Worm (Caenorhabditis elegans): Measurements from ENCODE around the gene K01D12.8.
"Not testable (repeated sequence)": the region's sequence is repeated elsewhere in the genome, so short reads cannot be mapped to it uniquely, and the experiment has no call there.

The K01D12.8 gene

DNA sequence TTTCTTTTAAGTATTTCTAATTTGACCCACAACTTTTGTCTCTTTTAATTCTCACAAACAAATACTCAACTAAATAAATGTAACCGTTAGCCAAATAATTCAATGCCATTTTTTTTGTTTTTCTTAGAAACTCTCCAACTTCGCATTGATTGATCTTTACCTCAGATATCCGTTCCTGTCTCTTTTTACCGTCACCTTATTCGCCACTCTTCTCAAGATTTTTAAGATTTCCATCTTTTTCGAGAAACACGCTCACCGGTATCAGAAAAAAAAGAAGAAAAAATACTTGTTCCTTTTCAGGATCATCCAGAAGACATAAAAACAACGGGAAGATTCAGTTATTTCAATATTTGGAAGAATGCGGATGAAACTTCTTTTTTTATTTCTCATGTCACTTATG is 44.1 kb upstream of the K01D12.8 start, which contains the start of gene F23H12.5:
Gene F23H12.5 (plus strand): TSS at position 301 of the 400 bp plus-strand sequence.
- no peak for TF ChIP-seq unc-39 (tag; optimal IDR thresholded peaks at IDR 0.05)
- TF ChIP-seq elt-2 (tag; optimal IDR thresholded peaks at IDR 0.05), result no peak
- no peak for TF ChIP-seq nhr-77 (tag; optimal IDR thresholded peaks at IDR 0.05)
- no peak for TF ChIP-seq fkh-2 (tag; optimal IDR thresholded peaks at IDR 0.05)
- TF ChIP-seq lin-15B (tag; optimal IDR thresholded peaks at IDR 0.05), result no peak
- TF ChIP-seq pha-4 (tag; optimal IDR thresholded peaks at IDR 0.05), result no peak
- no peak for TF ChIP-seq nhr-23 (tag; optimal IDR thresholded peaks at IDR 0.05)
- TF ChIP-seq pqm-1 (tag; optimal IDR thresholded peaks at IDR 0.05), result no peak
- no peak for TF ChIP-seq nfya-1 (tag; optimal IDR thresholded peaks at IDR 0.05; ENCODE audit: insufficient read depth)
- TF ChIP-seq nhr-12 (tag; optimal IDR thresholded peaks at IDR 0.05), result no peak
- no peak for TF ChIP-seq tbx-2 (tag; optimal IDR thresholded peaks at IDR 0.05)
- TF ChIP-seq ztf-11 (tag; optimal IDR thresholded peaks at IDR 0.05), result no peak
- TF ChIP-seq nhr-25 (tag; optimal IDR thresholded peaks at IDR 0.05), result no peak
- no peak for TF ChIP-seq ama-1 (optimal IDR thresholded peaks at IDR 0.05)
- TF ChIP-seq nhr-76 (tag; optimal IDR thresholded peaks at IDR 0.05), result no peak

DNA sequence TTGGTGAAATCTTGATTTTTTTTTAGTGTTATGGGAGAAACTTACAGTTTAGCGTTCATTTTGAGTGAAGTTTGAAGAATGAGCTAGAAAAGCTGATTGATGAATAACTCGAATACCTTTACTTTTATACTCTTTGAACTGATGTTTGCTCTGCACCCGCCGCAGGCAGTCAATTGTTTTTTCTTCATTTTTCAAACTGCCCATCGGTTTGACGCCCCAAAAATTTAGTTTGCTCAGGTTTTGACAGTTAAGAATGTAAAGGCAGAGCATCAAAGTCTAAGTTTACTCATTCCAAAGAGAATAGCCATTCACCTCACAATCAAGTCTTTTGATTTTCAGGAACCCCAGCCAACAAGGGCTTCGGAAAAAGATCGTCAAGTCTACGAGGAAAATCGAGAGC is 40.8 kb upstream of the K01D12.8 start, which contains the start of gene fipr-1:
Gene fipr-1 (minus strand): TSS at position 101 of the 400 bp plus-strand sequence.
- TF ChIP-seq ZK546.5 (tag; optimal IDR thresholded peaks at IDR 0.05), result no peak
- TF ChIP-seq nfya-1 (tag; optimal IDR thresholded peaks at IDR 0.05; ENCODE audit: insufficient read depth), result no peak
- TF ChIP-seq pha-4 (tag; optimal IDR thresholded peaks at IDR 0.05), result no peak
- TF ChIP-seq pqm-1 (tag; optimal IDR thresholded peaks at IDR 0.05), result no peak

DNA sequence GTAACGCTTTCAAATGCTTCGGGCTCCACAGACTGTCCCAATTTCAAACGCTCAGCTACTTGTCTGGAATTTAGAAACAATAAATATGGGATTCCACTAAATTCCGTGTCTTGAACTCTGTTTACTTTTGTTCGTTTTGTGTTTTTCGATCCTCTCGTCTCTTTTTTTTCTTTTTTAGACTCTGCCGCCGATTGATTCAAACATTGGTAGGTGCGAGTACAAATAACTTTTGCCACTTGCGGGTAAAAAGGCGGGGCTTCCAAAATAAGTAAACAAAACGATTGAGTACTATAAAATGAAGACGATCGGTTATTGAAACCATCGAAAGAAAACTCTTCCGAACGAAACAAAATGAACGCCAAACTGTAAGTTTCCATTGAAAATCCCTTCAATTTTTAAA is 37.4 kb upstream of the K01D12.8 start, which contains the start of gene fipr-2:
Gene fipr-2 (plus strand): TSS at position 245 of the 400 bp plus-strand sequence.
- peak; percentile 81 for TF ChIP-seq pha-4 (tag; optimal IDR thresholded peaks at IDR 0.05)
- no peak for TF ChIP-seq fkh-10 (GFP tag; optimal IDR thresholded peaks at IDR 0.05)
- TF ChIP-seq mml-1 (tag; optimal IDR thresholded peaks at IDR 0.05), result no peak

- TF ChIP-seq zag-1 (tag; optimal IDR thresholded peaks at IDR 0.05) (no peak), skn-1 (tag; optimal IDR thresholded peaks at IDR 0.05) (no peak), sea-2 (GFP tag; optimal IDR thresholded peaks at IDR 0.05) (no peak), nhr-25 (tag; optimal IDR thresholded peaks at IDR 0.05) (no peak), elt-3 (tag; optimal IDR thresholded peaks at IDR 0.05) (no peak), nhr-77 (tag; optimal IDR thresholded peaks at IDR 0.05) (no peak), daf-12 (tag; optimal IDR thresholded peaks at IDR 0.05) (no peak), lin-15B (tag; optimal IDR thresholded peaks at IDR 0.05) (no peak), lsy-12 (tag; optimal IDR thresholded peaks at IDR 0.05) (no peak), nhr-237 (tag; optimal IDR thresholded peaks at IDR 0.05) (no peak), mdl-1 (tag; optimal IDR thresholded peaks at IDR 0.05) (no peak)
These were observed 33.0 kb upstream of the K01D12.8 start, which contains the start of gene gcy-13 for ce11 chrV:12369437-12369836. TSS of gene gcy-13 (minus strand) at chrV:12369537.

DNA sequence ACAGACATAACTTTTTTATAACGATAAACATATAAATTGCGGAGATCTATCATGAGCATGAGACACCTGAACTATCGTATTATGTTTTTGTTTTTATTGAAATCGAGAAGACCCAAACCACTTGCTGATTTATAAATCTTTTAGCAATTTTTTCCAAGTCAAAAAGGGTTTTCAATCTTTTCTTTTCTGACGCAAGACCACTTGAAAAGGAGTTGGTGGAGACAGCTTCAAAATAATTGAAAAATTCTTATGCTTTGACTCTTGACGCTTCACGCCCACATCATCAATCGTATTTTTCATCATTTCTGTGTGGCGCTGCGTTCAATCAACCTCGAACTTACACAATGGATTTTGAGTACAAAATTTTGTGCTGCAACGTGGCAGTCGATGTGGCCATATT is 31.1 kb upstream of the K01D12.8 start, which contains the start of gene F23H12.7:
Gene F23H12.7 (plus strand): TSS at position 301 of the 400 bp plus-strand sequence.
- no peak for TF ChIP-seq elt-3 (tag; optimal IDR thresholded peaks at IDR 0.05)
- TF ChIP-seq fkh-2 (tag; optimal IDR thresholded peaks at IDR 0.05), result no peak
- TF ChIP-seq nhr-67 (tag; optimal IDR thresholded peaks at IDR 0.05), result no peak
- no peak for TF ChIP-seq nfya-1 (tag; optimal IDR thresholded peaks at IDR 0.05; ENCODE audit: insufficient read depth)
- no peak for TF ChIP-seq hmg-11 (tag; optimal IDR thresholded peaks at IDR 0.05)
- no peak for TF ChIP-seq ceh-16 (tag; optimal IDR thresholded peaks at IDR 0.05)
- TF ChIP-seq fos-1 (tag; optimal IDR thresholded peaks at IDR 0.05), result no peak
- no peak for TF ChIP-seq ama-1 (optimal IDR thresholded peaks at IDR 0.05)

ce11 chrV:12374252-12374651 is 28.2 kb upstream of the K01D12.8 start, which contains the start of gene F23H12.10:
TSS of gene F23H12.10 (minus strand) at chrV:12374263.
- TF ChIP-seq ztf-4, hmg-11, nhr-67 (tag; optimal IDR thresholded peaks at IDR 0.05): not testable (repeated sequence)
